Worm (Caenorhabditis elegans): ENCODE measurements around the gene dpy-2.

DNA sequence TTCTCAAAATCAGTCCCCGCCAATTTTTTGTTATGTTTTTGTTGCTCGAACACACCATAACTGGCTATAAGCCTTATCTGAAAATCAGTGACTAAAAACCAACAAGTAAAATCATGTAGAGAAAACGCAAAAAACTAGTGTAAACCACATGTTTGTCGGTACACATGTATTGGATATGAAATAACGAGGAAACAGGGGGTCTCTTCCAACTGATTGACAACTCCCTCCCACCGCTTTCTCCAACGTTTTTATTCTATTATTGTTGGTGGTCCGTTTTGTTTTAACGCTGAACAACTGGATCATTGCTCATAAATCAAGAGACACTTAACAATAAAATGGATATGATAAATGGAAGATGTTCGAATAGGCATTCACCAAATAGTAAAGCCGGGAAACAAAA, 12.7 kb downstream of the dpy-2 start:
- TF ChIP-seq ama-1 (optimal IDR thresholded peaks at IDR 0.05) (no peak), B0310.2 (tag; optimal IDR thresholded peaks at IDR 0.05) (no peak), tra-4 (tag; optimal IDR thresholded peaks at IDR 0.05) (no peak), scrt-1 (GFP tag; IDR thresholded peaks at IDR 0.05) (no peak), hnd-1 (tag; optimal IDR thresholded peaks at IDR 0.05) (no peak), pes-1 (GFP tag; IDR thresholded peaks at IDR 0.05) (no peak)
